Worm (Caenorhabditis elegans): ENCODE data around the gene C29F7.1.

C29F7.1 gene

ce11 chrX:13435116-13435515 is 25.4 kb downstream of the C29F7.1 start:
- no peak for TF ChIP-seq dao-5 (tag; optimal IDR thresholded peaks at IDR 0.05)

ce11 chrX:13435790-13436472 is 26.2 kb downstream of the C29F7.1 start, which contains the start of gene jmjd-3.3:
jmjd-3.3 (plus strand) TSS chrX:13436422.
- no peak for TF ChIP-seq dao-5 (tag; optimal IDR thresholded peaks at IDR 0.05)

ce11 chrX:13442446-13442845 is 32.7 kb downstream of the C29F7.1 start:
- TF ChIP-seq him-1 (tag; optimal IDR thresholded peaks at IDR 0.05): peak; percentile 9
- peak; percentile 49 for TF ChIP-seq W03F9.2 (tag; optimal IDR thresholded peaks at IDR 0.05)
- no peak for TF ChIP-seq dao-5 (tag; optimal IDR thresholded peaks at IDR 0.05)

ce11 chrX:13443283-13443682 is 33.5 kb downstream of the C29F7.1 start:
- TF ChIP-seq him-1 (tag; optimal IDR thresholded peaks at IDR 0.05) (no peak), W03F9.2 (tag; optimal IDR thresholded peaks at IDR 0.05) (no peak), dao-5 (tag; optimal IDR thresholded peaks at IDR 0.05) (no peak)

- no peak for TF ChIP-seq him-1 (tag; optimal IDR thresholded peaks at IDR 0.05)
Measured at ce11 chrX:13444267-13444666, 34.5 kb downstream of the C29F7.1 start.

ce11 chrX:13446418-13446817 is 36.7 kb downstream of the C29F7.1 start, which contains the start of gene set-8:
set-8 (plus strand) TSS chrX:13446718.
- no peak for TF ChIP-seq W03F9.2 (tag; optimal IDR thresholded peaks at IDR 0.05)
- no peak for TF ChIP-seq dao-5 (tag; optimal IDR thresholded peaks at IDR 0.05)
- no peak for TF ChIP-seq him-1 (tag; optimal IDR thresholded peaks at IDR 0.05)

ce11 chrX:13448665-13449099 is 38.9 kb downstream of the C29F7.1 start:
- peak; percentile 68 for TF ChIP-seq dao-5 (tag; optimal IDR thresholded peaks at IDR 0.05)
- peak; percentile 69 for TF ChIP-seq him-1 (tag; optimal IDR thresholded peaks at IDR 0.05)
- TF ChIP-seq W03F9.2 (tag; optimal IDR thresholded peaks at IDR 0.05): peak; percentile 44

ce11 chrX:13451578-13451977 is 41.8 kb downstream of the C29F7.1 start, which contains the start of gene F02D10.6:
F02D10.6 (minus strand) TSS chrX:13451678.
- TF ChIP-seq dao-5 (tag; optimal IDR thresholded peaks at IDR 0.05): no peak
- no peak for TF ChIP-seq W03F9.2 (tag; optimal IDR thresholded peaks at IDR 0.05)
- no peak for TF ChIP-seq him-1 (tag; optimal IDR thresholded peaks at IDR 0.05)

- no peak for TF ChIP-seq him-1 (tag; optimal IDR thresholded peaks at IDR 0.05)
- TF ChIP-seq dao-5 (tag; optimal IDR thresholded peaks at IDR 0.05): no peak
- no peak for TF ChIP-seq W03F9.2 (tag; optimal IDR thresholded peaks at IDR 0.05)
Measured at ce11 chrX:13456442-13456841, 46.7 kb downstream of the C29F7.1 start, which contains the start of gene flr-1. flr-1 (minus strand) TSS chrX:13456542.

- TF ChIP-seq dao-5 (tag; optimal IDR thresholded peaks at IDR 0.05): no peak
- no peak for TF ChIP-seq him-1 (tag; optimal IDR thresholded peaks at IDR 0.05)
- no peak for TF ChIP-seq W03F9.2 (tag; optimal IDR thresholded peaks at IDR 0.05)
Measured at ce11 chrX:13462519-13462918, 52.8 kb downstream of the C29F7.1 start, which contains the start of gene F02D10.3. F02D10.3 (minus strand) TSS chrX:13462619.

- TF ChIP-seq W03F9.2 (tag; optimal IDR thresholded peaks at IDR 0.05) (no peak), him-1 (tag; optimal IDR thresholded peaks at IDR 0.05) (no peak), dao-5 (tag; optimal IDR thresholded peaks at IDR 0.05) (no peak)
Measured at ce11 chrX:13463793-13464192, 54.1 kb downstream of the C29F7.1 start, which contains the start of gene F02D10.2. F02D10.2 (minus strand) TSS chrX:13463893.

All from whole organism, L4/young adult.